Fruit fly (Drosophila melanogaster) whole organism, embryonic: Measurements from ENCODE around the gene CG10301.

Experiments used
- Bteb2 ChIP-seq: fragments of 200-800 bp; sonication (Bioruptor generic); optimal IDR thresholded peaks from 2 replicates; lab custom pipeline; 2016; ENCODE audit warnings: missing biosample characterization, missing genetic modification characterization
- CG12236 ChIP-seq: fragments of 200-800 bp; sonication (Bioruptor generic); optimal IDR thresholded peaks from 2 replicates; lab custom pipeline; 2016; ENCODE audit warnings: missing biosample characterization, missing genetic modification characterization
- CG1233 ChIP-seq: fragments of 200-800 bp; sonication (Bioruptor generic); optimal IDR thresholded peaks from 4 replicates; lab custom pipeline; 2018; ENCODE audit warnings: missing biosample characterization, mild to moderate bottlenecking, missing genetic modification characterization
- CG13424 ChIP-seq: fragments of 200-800 bp; sonication (Bioruptor generic); optimal IDR thresholded peaks from 2 replicates; lab custom pipeline; 2019; ENCODE audit warnings: missing biosample characterization, mild to moderate bottlenecking, missing genetic modification characterization, moderate library complexity
- CG14965 ChIP-seq: fragments of 200-800 bp; sonication (Bioruptor generic); optimal IDR thresholded peaks from 2 replicates; lab custom pipeline; 2016; ENCODE audit warnings: missing biosample characterization, missing genetic modification characterization, borderline replicate concordance
- CG1832 ChIP-seq: fragments of 200-800 bp; sonication (Bioruptor generic); optimal IDR thresholded peaks from 2 replicates; lab custom pipeline; 2017; ENCODE audit warnings: missing biosample characterization, mild to moderate bottlenecking, missing genetic modification characterization, inconsistent platforms
- CG30020 ChIP-seq: fragments of 200-800 bp; optimal IDR thresholded peaks from 2 replicates; lab custom pipeline; 2019; ENCODE audit warnings: missing biosample characterization, mild to moderate bottlenecking, missing genetic modification characterization, moderate library complexity
- CG34376 ChIP-seq: fragments of 200-800 bp; sonication (Bioruptor generic); optimal IDR thresholded peaks from 2 replicates; lab custom pipeline; 2018; ENCODE audit warnings: missing biosample characterization, mild to moderate bottlenecking, missing genetic modification characterization
- CG3995 ChIP-seq: fragments of 200-800 bp; sonication (Bioruptor generic); optimal IDR thresholded peaks from 3 replicates; lab custom pipeline; 2016; ENCODE audit warnings: missing biosample characterization, missing genetic modification characterization
- CG43689 ChIP-seq: fragments of 200-800 bp; sonication (Bioruptor generic); IDR thresholded peaks from 2 replicates; pipeline ENCODE4 v1.3.6; 2022; ENCODE audit warnings: missing biosample characterization, missing genetic modification characterization
- CG4820 ChIP-seq: fragments of 200-800 bp; sonication (Bioruptor generic); optimal IDR thresholded peaks from 3 replicates; lab custom pipeline; 2016; ENCODE audit warnings: missing biosample characterization, missing genetic modification characterization
- CG5953 ChIP-seq: fragments of 200-800 bp; sonication (Bioruptor generic); IDR thresholded peaks from 2 replicates; pipeline ENCODE4 v1.3.6; 2022; ENCODE audit warnings: missing biosample characterization, missing genetic modification characterization
- CG6683 ChIP-seq: fragments of 200-800 bp; sonication (Bioruptor generic); optimal IDR thresholded peaks from 2 replicates; lab custom pipeline; 2017; ENCODE audit warnings: missing biosample characterization, mild to moderate bottlenecking, missing genetic modification characterization, missing genetic modification reagents
- CG6689 ChIP-seq: fragments of 200-800 bp; sonication (Bioruptor generic); IDR thresholded peaks from 2 replicates; pipeline ENCODE4 v1.3.6; 2022; ENCODE audit warnings: missing biosample characterization, missing genetic modification characterization
- CG6854 ChIP-seq: fragments of 200-800 bp; sonication (Bioruptor generic); optimal IDR thresholded peaks from 3 replicates; lab custom pipeline; 2017; ENCODE audit warnings: missing biosample characterization, mild to moderate bottlenecking, missing genetic modification characterization
- CG7745 ChIP-seq: fragments of 200-800 bp; sonication (Bioruptor generic); optimal IDR thresholded peaks from 2 replicates; lab custom pipeline; 2018; ENCODE audit warnings: missing biosample characterization, mild to moderate bottlenecking, missing genetic modification characterization, moderate library complexity
- CG8388 ChIP-seq: fragments of 200-800 bp; sonication (Bioruptor generic); optimal IDR thresholded peaks from 2 replicates; lab custom pipeline; 2019; ENCODE audit warnings: missing biosample characterization, mild to moderate bottlenecking, missing genetic modification characterization, moderate library complexity
- CG8765 ChIP-seq: fragments of 200-800 bp; sonication (Bioruptor generic); IDR thresholded peaks from 2 replicates; pipeline ENCODE4 v1.3.6; 2022; ENCODE audit warnings: missing biosample characterization, missing genetic modification characterization
- CG8944 ChIP-seq: fragments of 200-800 bp; sonication (Bioruptor generic); optimal IDR thresholded peaks from 3 replicates; lab custom pipeline; 2016; ENCODE audit warnings: missing biosample characterization, missing genetic modification characterization
- CTCF ChIP-seq: fragments of 200-800 bp; sonication (Bioruptor generic); optimal IDR thresholded peaks from 2 replicates; lab custom pipeline; 2017; ENCODE audit warnings: missing biosample characterization, mild to moderate bottlenecking, missing genetic modification characterization, moderate library complexity
- Chrac-16 ChIP-seq: fragments of 200-800 bp; sonication (Bioruptor generic); optimal IDR thresholded peaks from 3 replicates; lab custom pipeline; 2016; ENCODE audit warnings: missing biosample characterization, missing genetic modification characterization
- CkIIα-i1 ChIP-seq: fragments of 200-800 bp; sonication (Bioruptor generic); IDR thresholded peaks from 2 replicates; pipeline ENCODE4 v1.3.6; 2022; ENCODE audit warnings: missing biosample characterization, missing genetic modification characterization
- CrebB ChIP-seq: fragments of 200-800 bp; sonication (Bioruptor generic); optimal IDR thresholded peaks from 3 replicates; lab custom pipeline; 2018; ENCODE audit warnings: missing biosample characterization, mild to moderate bottlenecking, missing genetic modification characterization
- D ChIP-seq, 2 experiments: fragments of 200-800 bp in 1 of 2; fragments of >200 bp in 1 of 2; sonication (Bioruptor generic) in 1 of 2; optimal IDR thresholded peaks; 2 replicates in 1 of 2; 3 replicates in 1 of 2; lab custom pipeline; 2017; ENCODE audit warnings: mild to moderate bottlenecking in 1 of 2, missing biosample characterization in 1 of 2, missing genetic modification characterization in 1 of 2, missing genetic modification reagents in 1 of 2
- Gug ChIP-seq: fragments of 200-800 bp; sonication (Bioruptor generic); IDR thresholded peaks from 4 replicates; pipeline ENCODE4 v1.3.6; 2022; ENCODE audit warnings: missing biosample characterization, missing genetic modification characterization
- Hmr ChIP-seq: fragments of 200-800 bp; sonication (Bioruptor generic); optimal IDR thresholded peaks from 3 replicates; lab custom pipeline; 2017; ENCODE audit warnings: mild to moderate bottlenecking, missing biosample characterization, missing genetic modification reagents, missing genetic modification characterization
- NfI ChIP-seq: fragments of 200-800 bp; sonication (Bioruptor generic); optimal IDR thresholded peaks from 3 replicates; lab custom pipeline; 2018; ENCODE audit warnings: missing biosample characterization, mild to moderate bottlenecking, missing genetic modification characterization, moderate library complexity
- Oli ChIP-seq: fragments of 200-800 bp; sonication (Bioruptor generic); optimal IDR thresholded peaks from 2 replicates; lab custom pipeline; 2018; ENCODE audit warnings: missing biosample characterization, mild to moderate bottlenecking, missing genetic modification characterization, moderate library complexity
- Six4 ChIP-seq: fragments of 200-800 bp; sonication (Bioruptor generic); optimal IDR thresholded peaks from 2 replicates; lab custom pipeline; 2016; ENCODE audit warnings: missing biosample characterization, missing genetic modification characterization
- Ssrp ChIP-seq: fragments of 200-800 bp; sonication (Bioruptor generic); optimal IDR thresholded peaks from 2 replicates; lab custom pipeline; 2018; ENCODE audit warnings: missing biosample characterization, mild to moderate bottlenecking, missing genetic modification characterization, moderate library complexity
- TFAM ChIP-seq: fragments of 200-800 bp; sonication (Bioruptor generic); optimal IDR thresholded peaks from 2 replicates; lab custom pipeline; 2017; ENCODE audit warnings: missing biosample characterization, missing genetic modification characterization, inconsistent platforms
- Trl ChIP-seq, 3 experiments: fragments of >200 bp in 2 of 3; fragments of 200-800 bp in 1 of 3; sonication (Bioruptor generic) in 1 of 3; optimal IDR thresholded peaks; 2 replicates in 1 of 3; 3 replicates in 2 of 3; lab custom pipeline; 2016 to 2017; ENCODE audit warnings: missing biosample characterization in 1 of 3, missing genetic modification characterization in 1 of 3
- aop ChIP-seq: fragments of 200-800 bp; sonication (Bioruptor generic); IDR thresholded peaks from 2 replicates; pipeline ENCODE4 v1.3.6; 2022; ENCODE audit warnings: missing biosample characterization, missing genetic modification characterization
- ash1 ChIP-seq: fragments of 200-800 bp; sonication (Bioruptor generic); optimal IDR thresholded peaks from 2 replicates; lab custom pipeline; 2018; ENCODE audit warnings: missing biosample characterization, mild to moderate bottlenecking, missing genetic modification characterization
- az2 ChIP-seq: fragments of 200-800 bp; sonication (Bioruptor generic); optimal IDR thresholded peaks from 3 replicates; lab custom pipeline; 2016; ENCODE audit warnings: missing biosample characterization, missing genetic modification characterization
- bab2 ChIP-seq: fragments of 200-800 bp; sonication (Bioruptor generic); optimal IDR thresholded peaks from 2 replicates; lab custom pipeline; 2016; ENCODE audit warnings: missing biosample characterization, missing genetic modification characterization
- crp ChIP-seq, 2 experiments: fragments of 200-800 bp; sonication (Bioruptor generic); optimal IDR thresholded peaks; 2 replicates in 1 of 2; 3 replicates in 1 of 2; lab custom pipeline; 2017; ENCODE audit warnings: missing biosample characterization in 2 of 2, missing genetic modification characterization in 2 of 2, mild to moderate bottlenecking in 1 of 2, moderate library complexity in 1 of 2
- disco-r ChIP-seq: fragments of 200-800 bp; sonication (Bioruptor generic); optimal IDR thresholded peaks from 2 replicates; lab custom pipeline; 2016; ENCODE audit warnings: missing biosample characterization, missing genetic modification characterization
- ems ChIP-seq: fragments of 200-800 bp; sonication (Bioruptor generic); optimal IDR thresholded peaks from 3 replicates; lab custom pipeline; 2016; ENCODE audit warnings: missing biosample characterization, missing genetic modification characterization
- gcm2 ChIP-seq: fragments of 200-800 bp; sonication (Bioruptor generic); optimal IDR thresholded peaks from 2 replicates; lab custom pipeline; 2016; ENCODE audit warnings: missing biosample characterization, missing genetic modification characterization
- gem ChIP-seq: fragments of 200-800 bp; sonication (Bioruptor generic); optimal IDR thresholded peaks from 2 replicates; lab custom pipeline; 2019; ENCODE audit warnings: missing biosample characterization, mild to moderate bottlenecking, missing genetic modification characterization, moderate library complexity
- hkb ChIP-seq, 2 experiments: fragments of 200-800 bp in 1 of 2; fragments of >200 bp in 1 of 2; sonication (Bioruptor generic) in 1 of 2; IDR thresholded peaks in 1 of 2; optimal IDR thresholded peaks in 1 of 2; 2 replicates each; pipeline versions ENCODE4 v1.3.6 to Lab custom; 2017 to 2022; ENCODE audit warnings: missing biosample characterization in 1 of 2, missing genetic modification characterization in 1 of 2
- otp ChIP-seq: fragments of 200-800 bp; sonication (Bioruptor generic); IDR thresholded peaks from 3 replicates; pipeline ENCODE4, ENCODE4 v1.3.6; 2022; ENCODE audit warnings: missing biosample characterization, missing genetic modification characterization
- pfk ChIP-seq: fragments of 200-800 bp; sonication (Bioruptor generic); optimal IDR thresholded peaks from 2 replicates; lab custom pipeline; 2018; ENCODE audit warnings: missing biosample characterization, mild to moderate bottlenecking, missing genetic modification characterization, moderate library complexity
- psq ChIP-seq: fragments of 200-800 bp; sonication (Bioruptor generic); optimal IDR thresholded peaks from 2 replicates; lab custom pipeline; 2017; ENCODE audit warnings: missing biosample characterization, missing genetic modification characterization
- pzg ChIP-seq: fragments of 200-800 bp; sonication (Bioruptor generic); optimal IDR thresholded peaks from 3 replicates; lab custom pipeline; 2018; ENCODE audit warnings: missing biosample characterization, mild to moderate bottlenecking, missing genetic modification characterization, moderate library complexity
- row ChIP-seq: fragments of 200-800 bp; sonication (Bioruptor generic); IDR thresholded peaks from 3 replicates; pipeline ENCODE4 v1.3.6; 2022; ENCODE audit warnings: missing biosample characterization, missing genetic modification characterization
- salm ChIP-seq: fragments of 200-800 bp; sonication (Bioruptor generic); optimal IDR thresholded peaks from 2 replicates; lab custom pipeline; 2018; ENCODE audit warnings: missing biosample characterization, mild to moderate bottlenecking, missing genetic modification characterization
- zen2 ChIP-seq: fragments of 200-800 bp; sonication (Bioruptor generic); IDR thresholded peaks from 3 replicates; pipeline ENCODE4 v1.3.6; 2022; ENCODE audit warnings: missing biosample characterization, missing genetic modification characterization; ENCODE audit not compliant: partially characterized antibody

CG10301 gene

dm6 chr3R:23726740-23727139 lies 16.8 kb downstream of the CG10301 start (continued):
- TF ChIP-seq otp (GFP tag; lab: Robert Waterston, UW) (peak; percentile 79; the same call in 2 of the 3 replicates), hkb (optimal IDR thresholded peaks at IDR 0.05; lab: Kevin White, UChicago) (no peak), hkb (GFP tag; IDR thresholded peaks at IDR 0.05; lab: Robert Waterston, UW) (peak; percentile 89), CG3995 (peak; percentile 51), gem (peak; percentile 88), CG7745 (tag; lab: Kevin White, UChicago) (no peak), CrebB (tag; lab: Kevin White, UChicago) (peak; percentile 66), az2 (GFP tag; lab: Kevin White, UChicago) (peak; percentile 59), psq (peak; percentile 9), CkIIα-i1 (GFP tag; lab: Robert Waterston, UW) (no peak), CG8944 (GFP tag; lab: Kevin White, UChicago) (peak; percentile 16), ems (peak; percentile 64), TFAM (GFP tag; lab: Kevin White, UChicago) (no peak), gcm2 (GFP tag; lab: Kevin White, UChicago) (peak; percentile 54), Gug (peak; percentile 51; the same call in 2 of the 4 replicates), CG30020 (tag; lab: Kevin White, UChicago) (no peak), ash1 (GFP tag; lab: Kevin White, UChicago) (peak; percentile 41), CG1832 (GFP tag; lab: Kevin White, UChicago) (no peak), zen2 (GFP tag; lab: Robert Waterston, UW) (no peak), crp (GFP tag; optimal IDR thresholded peaks at IDR 0.05; lab: Kevin White, UChicago) (peak in 1 of 2 experiments; percentile 8), Trl (optimal IDR thresholded peaks at IDR 0.05; lab: Kevin White, UChicago) (no peak), Trl (GFP tag; optimal IDR thresholded peaks at IDR 0.05; lab: Kevin White, UChicago) (peak; percentile 64), CG6854 (GFP tag; lab: Kevin White, UChicago) (peak; percentile 78), CTCF (GFP tag; lab: Kevin White, UChicago) (no peak), Hmr (GFP tag; lab: Kevin White, UChicago) (peak; percentile 93), row (GFP tag; lab: Robert Waterston, UW) (peak; percentile 87), Oli (tag; lab: Kevin White, UChicago) (peak; percentile 76), CG4820 (GFP tag; lab: Kevin White, UChicago) (peak; percentile 52), CG1233 (GFP tag; lab: Kevin White, UChicago) (peak; percentile 70), Chrac-16 (GFP tag; lab: Kevin White, UChicago) (peak; percentile 56), CG34376 (GFP tag; lab: Kevin White, UChicago) (no peak), pzg (GFP tag; lab: Kevin White, UChicago) (no peak), CG12236 (GFP tag; lab: Kevin White, UChicago) (no peak), CG14965 (GFP tag; lab: Kevin White, UChicago) (no peak), pfk (GFP tag; lab: Kevin White, UChicago) (no peak), CG6689 (peak; percentile 75), CG8388 (peak; percentile 31), D (optimal IDR thresholded peaks at IDR 0.05; lab: Kevin White, UChicago) (no peak), D (GFP tag; optimal IDR thresholded peaks at IDR 0.05; lab: Kevin White, UChicago) (peak; percentile 10), Bteb2 (peak; percentile 75), bab2 (peak; percentile 80), Ssrp (tag; lab: Kevin White, UChicago) (peak; percentile 44), salm (tag; lab: Kevin White, UChicago) (peak; percentile 39), Six4 (GFP tag; lab: Kevin White, UChicago) (peak; percentile 48), aop (no peak), CG5953 (no peak; the same call in 1 of the 2 replicates), disco-r (GFP tag; lab: Kevin White, UChicago) (peak; percentile 45), CG6683 (GFP tag; lab: Kevin White, UChicago) (peak; percentile 62), CG13424 (peak; percentile 63), CG8765 (GFP tag; lab: Robert Waterston, UW) (no peak; the same call in 1 of the 2 replicates), NfI (peak; percentile 65), CG43689 (peak; percentile 40; the same call in 1 of the 2 replicates)
